Worm (Caenorhabditis elegans): ENCODE results near the gene ora-1.

DNA sequence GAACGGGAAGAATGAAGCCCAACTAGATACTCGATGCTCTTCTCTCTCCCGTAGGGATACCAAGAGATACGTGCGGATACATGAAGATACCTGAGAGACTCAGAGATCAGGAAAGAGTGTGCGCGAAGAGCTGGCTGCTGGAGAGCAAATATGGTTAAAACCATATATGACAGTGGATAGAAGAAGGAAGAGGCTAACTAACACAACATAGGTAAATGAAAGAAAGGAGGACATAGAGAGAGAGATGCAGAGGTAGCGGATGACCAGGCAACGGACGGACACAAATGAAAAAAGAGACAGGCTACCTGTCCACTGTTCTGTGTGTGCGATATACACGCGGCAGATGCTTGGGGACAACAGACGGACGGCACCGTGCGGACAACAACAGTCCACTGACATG lies 30.4 kb downstream of the ora-1 start:
- TF ChIP-seq ama-1 (optimal IDR thresholded peaks at IDR 0.05) = no peak
- no peak for TF ChIP-seq hmbx-1 (tag; optimal IDR thresholded peaks at IDR 0.05)
- TF ChIP-seq flt-1 (GFP tag; IDR thresholded peaks at IDR 0.05) = no peak
- TF ChIP-seq hmg-4 (GFP tag; optimal IDR thresholded peaks at IDR 0.05) = peak; percentile 73
- no peak for TF ChIP-seq pes-1 (GFP tag; IDR thresholded peaks at IDR 0.05)
- TF ChIP-seq F13C5.2 (tag; optimal IDR thresholded peaks at IDR 0.05) = peak; percentile 2
- no peak for TF ChIP-seq B0310.2 (tag; optimal IDR thresholded peaks at IDR 0.05)
- no peak for TF ChIP-seq hnd-1 (tag; optimal IDR thresholded peaks at IDR 0.05)
- TF ChIP-seq tbx-37 (GFP tag; conservative IDR thresholded peaks at IDR 0.05) = no peak

All from whole organism, early embryonic.